Worm (Caenorhabditis elegans) whole organism, L1 larva: ENCODE data around the gene cyn-10.
A peak's percentile ranks its signal among the peaks of the same experiment; 100 is the strongest.

Experiments used
- C04F5.9 ChIP-seq: sonication (generic microtip); optimal IDR thresholded peaks from 2 replicates; lab custom pipeline; 2016; ENCODE audit warnings: missing genetic modification characterization, missing compliant biosample characterization
- Y116A8C.19 ChIP-seq: sonication (generic microtip); optimal IDR thresholded peaks from 2 replicates; lab custom pipeline; 2016; ENCODE audit warnings: missing compliant biosample characterization, missing genetic modification characterization, borderline replicate concordance
- aha-1 ChIP-seq: fragments of 150-350 bp; optimal IDR thresholded peaks from 2 replicates; lab custom pipeline; 2014; ENCODE audit warnings: missing biosample characterization, missing genetic modification characterization
- alr-1 ChIP-seq: fragments of 200-800 bp; sonication (Bioruptor generic); optimal IDR thresholded peaks from 2 replicates; lab custom pipeline; 2018; ENCODE audit warnings: borderline replicate concordance, mild to moderate bottlenecking, missing genetic modification characterization, missing compliant biosample characterization
- ama-1 ChIP-seq: fragments of 150-350 bp; optimal IDR thresholded peaks from 2 replicates; lab custom pipeline; 2014
- blmp-1 ChIP-seq: fragments of 150-350 bp; optimal IDR thresholded peaks from 2 replicates; lab custom pipeline; 2014; ENCODE audit warnings: missing biosample characterization, missing genetic modification characterization
- ceh-63 ChIP-seq: fragments of 200-800 bp; sonication (Bioruptor generic); optimal IDR thresholded peaks from 2 replicates; lab custom pipeline; 2018; ENCODE audit warnings: mild to moderate bottlenecking, missing genetic modification characterization, missing compliant biosample characterization
- ceh-8 ChIP-seq: fragments of 200-800 bp; sonication (Bioruptor generic); optimal IDR thresholded peaks from 2 replicates; lab custom pipeline; 2018; ENCODE audit warnings: mild to moderate bottlenecking, missing genetic modification characterization, moderate library complexity, missing compliant biosample characterization
- ceh-82 ChIP-seq, 3 experiments: fragments of 150-350 bp in 1 of 3; sonication (generic microtip) in 2 of 3; optimal IDR thresholded peaks; 2 replicates each; lab custom pipeline; 2014 to 2017; ENCODE audit warnings: missing biosample characterization in 3 of 3, missing genetic modification characterization in 3 of 3
- ceh-88 ChIP-seq: fragments of 200-800 bp; sonication (Bioruptor generic); IDR thresholded peaks from 2 replicates; pipeline ENCODE4 v1.3.6; 2022; ENCODE audit warnings: missing genetic modification characterization, missing compliant biosample characterization
- ceh-90 ChIP-seq: sonication (generic microtip); optimal IDR thresholded peaks from 2 replicates; lab custom pipeline; 2016; ENCODE audit warnings: missing genetic modification characterization, missing compliant biosample characterization
- efl-1 ChIP-seq, 4 experiments: fragments of 150-350 bp; optimal IDR thresholded peaks in 3 of 4; peaks in 1 of 4; 1 replicate in 1 of 4; 2 replicates in 3 of 4; lab custom pipeline; 2014; ENCODE audit warnings: missing biosample characterization in 2 of 4, missing genetic modification characterization in 2 of 4, missing genetic modification reagents in 2 of 4
- egl-13 ChIP-seq: sonication (generic microtip); optimal IDR thresholded peaks from 2 replicates; lab custom pipeline; 2016; ENCODE audit warnings: missing genotype, missing genetic modification reagents, missing genetic modification characterization, missing compliant biosample characterization
- elt-2 ChIP-seq: sonication (generic microtip); optimal IDR thresholded peaks from 2 replicates; lab custom pipeline; 2016; ENCODE audit warnings: missing genetic modification characterization, mild to moderate bottlenecking, inconsistent platforms, missing compliant biosample characterization, missing genetic modification reagents
- elt-3 ChIP-seq, 6 experiments: fragments of 150-350 bp in 1 of 6; sonication (generic microtip); optimal IDR thresholded peaks; 2 replicates each; lab custom pipeline; 2017 to 2018; ENCODE audit warnings: missing biosample characterization in 6 of 6, missing genetic modification characterization in 6 of 6, inconsistent platforms in 1 of 6
- fkh-10 ChIP-seq: sonication (generic microtip); optimal IDR thresholded peaks from 2 replicates; lab custom pipeline; 2017; ENCODE audit warnings: missing biosample characterization, missing genetic modification reagents, missing genetic modification characterization
- fkh-8 ChIP-seq: sonication (generic microtip); optimal IDR thresholded peaks from 2 replicates; lab custom pipeline; 2016; ENCODE audit warnings: mild to moderate bottlenecking, missing genetic modification characterization, missing compliant biosample characterization
- fos-1 ChIP-seq: fragments of 150-350 bp; optimal IDR thresholded peaks from 2 replicates; lab custom pipeline; 2014; ENCODE audit warnings: missing biosample characterization, missing genetic modification characterization
- grh-1 ChIP-seq: fragments of 200-800 bp; sonication (Bioruptor generic); IDR thresholded peaks from 2 replicates; pipeline ENCODE4 v1.3.6; 2022; ENCODE audit warnings: missing genetic modification reagents, missing genetic modification characterization, missing compliant biosample characterization
- hlh-17 ChIP-seq: fragments of 200-800 bp; sonication (Bioruptor generic); optimal IDR thresholded peaks from 2 replicates; lab custom pipeline; 2018; ENCODE audit warnings: missing genetic modification characterization, mild to moderate bottlenecking, missing compliant biosample characterization, moderate library complexity, borderline replicate concordance
- hlh-4 ChIP-seq: sonication (generic microtip); optimal IDR thresholded peaks from 2 replicates; lab custom pipeline; 2016; ENCODE audit warnings: mild to moderate bottlenecking, missing genetic modification characterization, missing compliant biosample characterization
- hpl-2 ChIP-seq: fragments of 150-350 bp; optimal IDR thresholded peaks from 2 replicates; lab custom pipeline; 2014; ENCODE audit warnings: missing biosample characterization, missing genetic modification reagents, missing genetic modification characterization
- irx-1 ChIP-seq: sonication (generic microtip); optimal IDR thresholded peaks from 2 replicates; lab custom pipeline; 2016; ENCODE audit warnings: missing genetic modification characterization, missing compliant biosample characterization
- lin-13 ChIP-seq: fragments of 150-350 bp; optimal IDR thresholded peaks from 2 replicates; lab custom pipeline; 2014; ENCODE audit warnings: missing biosample characterization, missing genetic modification reagents, missing genetic modification characterization
- lin-14 ChIP-seq: fragments of 200-800 bp; sonication (Bioruptor generic); optimal IDR thresholded peaks from 2 replicates; lab custom pipeline; 2018; ENCODE audit warnings: mild to moderate bottlenecking, missing genetic modification characterization, moderate library complexity, missing compliant biosample characterization
- lin-15B ChIP-seq: fragments of 150-350 bp; sonication (generic microtip); optimal IDR thresholded peaks from 3 replicates; lab custom pipeline; 2014; ENCODE audit warnings: missing biosample characterization, missing genetic modification characterization
- lin-35 ChIP-seq, 2 experiments: fragments of 150-350 bp; optimal IDR thresholded peaks; 2 replicates each; lab custom pipeline; 2014; ENCODE audit warnings: missing biosample characterization in 2 of 2, missing genetic modification characterization in 2 of 2, missing genetic modification reagents in 2 of 2
- lin-39 ChIP-seq: fragments of 150-350 bp; optimal IDR thresholded peaks from 2 replicates; lab custom pipeline; 2014; ENCODE audit warnings: missing biosample characterization, missing genetic modification reagents, missing genetic modification characterization
- lsy-2 ChIP-seq, 2 experiments: fragments of 150-350 bp; optimal IDR thresholded peaks; 2 replicates each; lab custom pipeline; 2014; ENCODE audit warnings: missing biosample characterization in 2 of 2, missing genetic modification characterization in 2 of 2
- mdl-1 ChIP-seq, 2 experiments: fragments of 150-350 bp; optimal IDR thresholded peaks; 2 replicates each; lab custom pipeline; 2014 to 2017; ENCODE audit warnings: missing biosample characterization in 2 of 2, missing genetic modification characterization in 2 of 2, inconsistent platforms in 1 of 2
- mef-2 ChIP-seq: fragments of 150-350 bp; optimal IDR thresholded peaks from 2 replicates; lab custom pipeline; 2014; ENCODE audit warnings: missing biosample characterization, missing genetic modification characterization
- nhr-19 ChIP-seq: fragments of 200-800 bp; sonication (Bioruptor generic); conservative IDR thresholded peaks from 2 replicates; pipeline ENCODE4 v1.3.6; 2022; ENCODE audit warnings: missing genetic modification characterization, missing compliant biosample characterization
- nhr-20 ChIP-seq: sonication (generic microtip); optimal IDR thresholded peaks from 2 replicates; lab custom pipeline; 2016; ENCODE audit warnings: mild to moderate bottlenecking, missing genetic modification characterization, missing compliant biosample characterization
- nhr-237 ChIP-seq: fragments of 150-350 bp; optimal IDR thresholded peaks from 2 replicates; lab custom pipeline; 2014; ENCODE audit warnings: missing biosample characterization, missing genetic modification characterization
- nhr-47 ChIP-seq: sonication (generic microtip); optimal IDR thresholded peaks from 2 replicates; lab custom pipeline; 2016; ENCODE audit warnings: mild to moderate bottlenecking, missing genetic modification characterization, moderate library complexity, missing compliant biosample characterization
- nhr-71 ChIP-seq: sonication (generic microtip); optimal IDR thresholded peaks from 2 replicates; lab custom pipeline; 2016; ENCODE audit warnings: mild to moderate bottlenecking, missing genetic modification characterization, moderate library complexity, missing compliant biosample characterization
- nhr-77 ChIP-seq: fragments of 150-350 bp; optimal IDR thresholded peaks from 2 replicates; lab custom pipeline; 2014; ENCODE audit warnings: missing biosample characterization, missing genetic modification characterization
- nhr-85 ChIP-seq: sonication (generic microtip); peaks from one replicate; lab custom pipeline; 2016; ENCODE audit warnings: missing genetic modification characterization, inconsistent platforms, missing compliant biosample characterization
- nhr-90 ChIP-seq: sonication (generic microtip); optimal IDR thresholded peaks from 2 replicates; lab custom pipeline; 2016; ENCODE audit warnings: mild to moderate bottlenecking, missing genetic modification characterization, missing compliant biosample characterization; ENCODE audit not compliant: poor library complexity
- pag-3 ChIP-seq: sonication (generic microtip); optimal IDR thresholded peaks from 2 replicates; lab custom pipeline; 2017; ENCODE audit warnings: missing genetic modification characterization, mild to moderate bottlenecking, missing compliant biosample characterization, antibody characterized with exemption, borderline replicate concordance; ENCODE audit not compliant: insufficient read depth
- pqm-1 ChIP-seq: sonication (generic microtip); optimal IDR thresholded peaks from 3 replicates; lab custom pipeline; 2017; ENCODE audit warnings: missing biosample characterization, missing genetic modification characterization
- snpc-4 ChIP-seq: fragments of 150-350 bp; optimal IDR thresholded peaks from 2 replicates; lab custom pipeline; 2014; ENCODE audit warnings: missing biosample characterization, missing genetic modification characterization
- sup-37 ChIP-seq: fragments of 200-800 bp; sonication (Bioruptor generic); optimal IDR thresholded peaks from 2 replicates; lab custom pipeline; 2018; ENCODE audit warnings: mild to moderate bottlenecking, missing genetic modification characterization, missing compliant biosample characterization
- tbx-2 ChIP-seq: sonication (generic microtip); optimal IDR thresholded peaks from 2 replicates; lab custom pipeline; 2016; ENCODE audit warnings: missing genetic modification characterization, missing compliant biosample characterization
- tlp-1 ChIP-seq: fragments of 150-350 bp; optimal IDR thresholded peaks from 2 replicates; lab custom pipeline; 2014; ENCODE audit warnings: missing biosample characterization, missing genetic modification characterization
- unc-130 ChIP-seq: fragments of 150-350 bp; optimal IDR thresholded peaks from 2 replicates; lab custom pipeline; 2017; ENCODE audit warnings: missing biosample characterization, missing genetic modification characterization, inconsistent platforms
- unc-30 ChIP-seq: sonication (generic microtip); optimal IDR thresholded peaks from 2 replicates; lab custom pipeline; 2017; ENCODE audit warnings: missing biosample characterization, missing genetic modification characterization
- vab-15 ChIP-seq: sonication (generic microtip); optimal IDR thresholded peaks from 2 replicates; lab custom pipeline; 2017; ENCODE audit warnings: missing genotype, mild to moderate bottlenecking, missing genetic modification characterization, missing compliant biosample characterization
- zag-1 ChIP-seq: fragments of 150-350 bp; optimal IDR thresholded peaks from 2 replicates; lab custom pipeline; 2014; ENCODE audit warnings: missing biosample characterization, missing genetic modification characterization
- zip-4 ChIP-seq: fragments of 200-800 bp; sonication (Bioruptor generic); optimal IDR thresholded peaks from 2 replicates; lab custom pipeline; 2018; ENCODE audit warnings: mild to moderate bottlenecking, missing genetic modification characterization, moderate library complexity, missing compliant biosample characterization
- ztf-4 ChIP-seq: fragments of 150-350 bp; optimal IDR thresholded peaks from 2 replicates; lab custom pipeline; 2014; ENCODE audit warnings: missing biosample characterization, missing genetic modification characterization

Gene cyn-10

ce11 chrII:6891838-6892237, 21.3 kb downstream of the cyn-10 start (continued):
- TF ChIP-seq lin-35 (GFP tag; optimal IDR thresholded peaks at IDR 0.05; lab: Kevin White, UChicago) = peak; percentile 50 to 82
- TF ChIP-seq nhr-71 (tag; lab: Kevin White, UChicago) = peak; percentile 96
- peak; percentile 80 for TF ChIP-seq blmp-1 (tag; lab: Kevin White, UChicago)
- peak; percentile 78 for TF ChIP-seq ztf-4 (tag; lab: Kevin White, UChicago)
- TF ChIP-seq Y116A8C.19 (tag; lab: Kevin White, UChicago) = no peak
- no peak for TF ChIP-seq grh-1 (GFP tag; lab: Robert Waterston, UW)
- TF ChIP-seq alr-1 (tag; lab: Kevin White, UChicago) = no peak
- peak; percentile 51 to 71 for TF ChIP-seq lsy-2 (tag; optimal IDR thresholded peaks at IDR 0.05; lab: Kevin White, UChicago)
- TF ChIP-seq fos-1 (tag; lab: Kevin White, UChicago) = no peak
- TF ChIP-seq unc-30 (tag; lab: Kevin White, UChicago) = no peak
- TF ChIP-seq nhr-85 (tag; lab: Kevin White, UChicago) = peak; percentile 69
- TF ChIP-seq pqm-1 (tag; lab: Kevin White, UChicago) = no peak
- TF ChIP-seq lin-14 (GFP tag; lab: Kevin White, UChicago) = peak; percentile 78
- peak in 3 of 6 experiments; percentile 19 to 84 (median 76) for TF ChIP-seq elt-3 (tag; optimal IDR thresholded peaks at IDR 0.05; lab: Kevin White, UChicago)
- no peak for TF ChIP-seq egl-13 (tag; lab: Kevin White, UChicago)
- no peak for TF ChIP-seq aha-1 (tag; lab: Kevin White, UChicago)
- no peak for TF ChIP-seq nhr-237
- no peak for TF ChIP-seq ama-1 (lab: Kevin White, UChicago)
- peak in 1 of 2 experiments; percentile 91 for TF ChIP-seq mdl-1 (tag; optimal IDR thresholded peaks at IDR 0.05; lab: Kevin White, UChicago)
- peak; percentile 48 for TF ChIP-seq nhr-77 (tag; lab: Kevin White, UChicago)
- no peak for TF ChIP-seq hlh-17 (GFP tag; lab: Kevin White, UChicago)
- TF ChIP-seq hpl-2 (GFP tag; lab: Kevin White, UChicago) = no peak
- TF ChIP-seq fkh-10 = no peak
- TF ChIP-seq irx-1 (tag; lab: Kevin White, UChicago) = no peak
- no peak for TF ChIP-seq fkh-8 (tag; lab: Kevin White, UChicago)
- no peak for TF ChIP-seq zag-1 (tag; lab: Kevin White, UChicago)
- TF ChIP-seq tlp-1 (tag; lab: Kevin White, UChicago) = no peak
- peak; percentile 54 for TF ChIP-seq nhr-47
- TF ChIP-seq tbx-2 (tag; lab: Kevin White, UChicago) = peak; percentile 84
- no peak for TF ChIP-seq pag-3 (tag; lab: Kevin White, UChicago)
- peak; percentile 99 for TF ChIP-seq nhr-20
- no peak for TF ChIP-seq mef-2 (tag; lab: Kevin White, UChicago)
- TF ChIP-seq nhr-19 (GFP tag; lab: Robert Waterston, UW) = peak; percentile 99
- TF ChIP-seq elt-2 (tag; lab: Kevin White, UChicago) = peak; percentile 69
- no peak for TF ChIP-seq ceh-8 (GFP tag; lab: Kevin White, UChicago)

- no peak for TF ChIP-seq ceh-82 (tag; optimal IDR thresholded peaks at IDR 0.05; lab: Kevin White, UChicago)
- TF ChIP-seq ceh-90 (tag; lab: Kevin White, UChicago) = no peak
- TF ChIP-seq nhr-71 (tag; lab: Kevin White, UChicago) = peak; percentile 78
- TF ChIP-seq ceh-88 (GFP tag; lab: Robert Waterston, UW) = no peak
- peak; percentile 7 for TF ChIP-seq snpc-4
- no peak for TF ChIP-seq hlh-4 (tag; lab: Kevin White, UChicago)
- peak; percentile 14 to 22 for TF ChIP-seq efl-1 (optimal IDR thresholded peaks at IDR 0.05; lab: Kevin White, UChicago)
- TF ChIP-seq efl-1 (GFP tag; optimal IDR thresholded peaks at IDR 0.05 in 1 of 2; lab: Kevin White, UChicago) = peak in 1 of 2 experiments; percentile 94
- no peak for TF ChIP-seq ceh-63 (GFP tag; lab: Kevin White, UChicago)
- TF ChIP-seq lin-15B (tag; lab: Kevin White, UChicago) = no peak
- TF ChIP-seq fos-1 (tag; lab: Kevin White, UChicago) = no peak
- TF ChIP-seq zip-4 (GFP tag; lab: Kevin White, UChicago) = no peak
- TF ChIP-seq sup-37 (GFP tag; lab: Kevin White, UChicago) = no peak
- TF ChIP-seq lin-39 (tag; lab: Kevin White, UChicago) = no peak
- peak; percentile 29 for TF ChIP-seq nhr-47
- no peak for TF ChIP-seq ceh-8 (GFP tag; lab: Kevin White, UChicago)
- no peak for TF ChIP-seq vab-15 (tag; lab: Kevin White, UChicago)
- peak; percentile 4 for TF ChIP-seq nhr-90 (tag; lab: Kevin White, UChicago)
- peak in 1 of 6 experiments; percentile 21 for TF ChIP-seq elt-3 (tag; optimal IDR thresholded peaks at IDR 0.05; lab: Kevin White, UChicago)
- TF ChIP-seq lin-13 (GFP tag; lab: Kevin White, UChicago) = peak; percentile 31
- TF ChIP-seq irx-1 (tag; lab: Kevin White, UChicago) = peak; percentile 5
- no peak for TF ChIP-seq C04F5.9
- TF ChIP-seq unc-130 = peak; percentile 83
Observed at ce11 chrII:6891176-6891575, 22.0 kb downstream of the cyn-10 start.
